Worm (Caenorhabditis elegans) whole organism, late embryonic: ENCODE measurements around the gene fbxc-25.
"Not testable (repeated sequence)": the region's sequence is repeated elsewhere in the genome, so short reads cannot be mapped to it uniquely, and the experiment has no call there.

Experiments
- C08G9.2 ChIP-seq: sonication (generic microtip); optimal IDR thresholded peaks from 2 replicates; lab custom pipeline; 2016; ENCODE audit warnings: mild to moderate bottlenecking, missing genetic modification characterization, moderate library complexity, missing compliant biosample characterization
- C38D4.7 ChIP-seq: fragments of 200-800 bp; sonication (Bioruptor generic); optimal IDR thresholded peaks from 2 replicates; lab custom pipeline; 2018; ENCODE audit warnings: mild to moderate bottlenecking, missing genetic modification characterization, moderate library complexity, missing compliant biosample characterization
- T23F11.4 ChIP-seq: fragments of 200-800 bp; sonication (Bioruptor generic); optimal IDR thresholded peaks from 2 replicates; lab custom pipeline; 2018; ENCODE audit warnings: mild to moderate bottlenecking, missing genetic modification characterization, missing compliant biosample characterization
- ahr-1 ChIP-seq: sonication (generic microtip); optimal IDR thresholded peaks from 2 replicates; lab custom pipeline; 2016; ENCODE audit warnings: missing genetic modification characterization, missing compliant biosample characterization
- ama-1 ChIP-seq: fragments of 150-350 bp; optimal IDR thresholded peaks from 2 replicates; lab custom pipeline; 2014
- ceh-14 ChIP-seq: sonication (generic microtip); optimal IDR thresholded peaks from 2 replicates; lab custom pipeline; 2016; ENCODE audit warnings: missing genotype, missing genetic modification characterization, missing compliant biosample characterization
- ceh-19 ChIP-seq: fragments of 200-800 bp; sonication (Bioruptor generic); optimal IDR thresholded peaks from 2 replicates; lab custom pipeline; 2018; ENCODE audit warnings: mild to moderate bottlenecking, missing genetic modification characterization, missing compliant biosample characterization
- ceh-22 ChIP-seq: sonication (generic microtip); optimal IDR thresholded peaks from 2 replicates; lab custom pipeline; 2017; ENCODE audit warnings: missing biosample characterization, missing genetic modification characterization
- ceh-24 ChIP-seq: sonication (generic microtip); optimal IDR thresholded peaks from 2 replicates; lab custom pipeline; 2016; ENCODE audit warnings: mild to moderate bottlenecking, missing genetic modification characterization, missing compliant biosample characterization
- ceh-31 ChIP-seq: sonication (generic microtip); optimal IDR thresholded peaks from 2 replicates; lab custom pipeline; 2016; ENCODE audit warnings: missing genetic modification characterization, missing compliant biosample characterization
- che-1 ChIP-seq: sonication (generic microtip); optimal IDR thresholded peaks from 2 replicates; lab custom pipeline; 2016; ENCODE audit warnings: mild to moderate bottlenecking, missing genetic modification characterization, missing compliant biosample characterization
- hlh-6 ChIP-seq: sonication (generic microtip); optimal IDR thresholded peaks from 2 replicates; lab custom pipeline; 2016; ENCODE audit warnings: missing genotype, missing genetic modification characterization, missing compliant biosample characterization
- hlh-8 ChIP-seq: sonication (generic microtip); optimal IDR thresholded peaks from 2 replicates; lab custom pipeline; 2016; ENCODE audit warnings: missing genotype, missing genetic modification characterization, missing compliant biosample characterization
- lim-6 ChIP-seq: sonication (generic microtip); optimal IDR thresholded peaks from 2 replicates; lab custom pipeline; 2016; ENCODE audit warnings: missing genetic modification characterization, missing compliant biosample characterization
- madf-2 ChIP-seq: sonication (generic microtip); optimal IDR thresholded peaks from 2 replicates; lab custom pipeline; 2017; ENCODE audit warnings: missing genetic modification characterization, missing compliant biosample characterization
- nfya-1 ChIP-seq: sonication (generic microtip); optimal IDR thresholded peaks from 2 replicates; lab custom pipeline; 2017; ENCODE audit warnings: missing genetic modification characterization, mild to moderate bottlenecking, missing compliant biosample characterization, antibody characterized with exemption, moderate library complexity
- nhr-11 ChIP-seq: fragments of 150-350 bp; optimal IDR thresholded peaks from 2 replicates; lab custom pipeline; 2014; ENCODE audit warnings: missing biosample characterization, missing genetic modification characterization
- npax-4 ChIP-seq: sonication (generic microtip); optimal IDR thresholded peaks from 2 replicates; lab custom pipeline; 2016; ENCODE audit warnings: missing genetic modification characterization, missing compliant biosample characterization
- pat-9 ChIP-seq: fragments of 200-800 bp; sonication (Bioruptor generic); optimal IDR thresholded peaks from 2 replicates; lab custom pipeline; 2018; ENCODE audit warnings: mild to moderate bottlenecking, missing genetic modification characterization, moderate library complexity, missing compliant biosample characterization
- pha-2 ChIP-seq: sonication (generic microtip); optimal IDR thresholded peaks from 2 replicates; lab custom pipeline; 2017; ENCODE audit warnings: mild to moderate bottlenecking, missing genetic modification characterization, missing compliant biosample characterization
- pha-4 ChIP-seq: fragments of 150-350 bp; optimal IDR thresholded peaks from 2 replicates; lab custom pipeline; 2018; ENCODE audit warnings: missing biosample characterization, missing genetic modification reagents, missing genetic modification characterization
- pros-1 ChIP-seq: fragments of 150-350 bp; optimal IDR thresholded peaks from 2 replicates; lab custom pipeline; 2014; ENCODE audit warnings: missing biosample characterization, missing genetic modification reagents, missing genetic modification characterization
- sox-2 ChIP-seq: fragments of 200-800 bp; sonication (Bioruptor generic); IDR thresholded peaks from 2 replicates; pipeline ENCODE4 v1.3.6; 2022; ENCODE audit warnings: missing genetic modification reagents, missing genetic modification characterization, missing compliant biosample characterization
- syd-9 ChIP-seq: sonication (generic microtip); optimal IDR thresholded peaks from 2 replicates; lab custom pipeline; 2016; ENCODE audit warnings: mild to moderate bottlenecking, missing genetic modification characterization, moderate library complexity, missing compliant biosample characterization
- tbx-2 ChIP-seq: sonication (generic microtip); optimal IDR thresholded peaks from 2 replicates; lab custom pipeline; 2016; ENCODE audit warnings: missing genetic modification characterization, missing compliant biosample characterization
- unc-42 ChIP-seq: sonication (generic microtip); optimal IDR thresholded peaks from 2 replicates; lab custom pipeline; 2016; ENCODE audit warnings: missing genotype, missing genetic modification characterization, missing compliant biosample characterization
- unc-55 ChIP-seq: sonication (generic microtip); optimal IDR thresholded peaks from 2 replicates; lab custom pipeline; 2017; ENCODE audit warnings: missing biosample characterization, missing genetic modification reagents, missing genetic modification characterization
- unc-86 ChIP-seq: sonication (generic microtip); optimal IDR thresholded peaks from 2 replicates; lab custom pipeline; 2016; ENCODE audit warnings: missing genetic modification characterization, missing compliant biosample characterization
- ztf-16 ChIP-seq: sonication (generic microtip); optimal IDR thresholded peaks from 2 replicates; lab custom pipeline; 2017; ENCODE audit warnings: missing genetic modification characterization, missing compliant biosample characterization

fbxc-25 gene

ce11 chrII:2273750-2274149 lies 22.3 kb downstream of the fbxc-25 start:
- TF ChIP-seq unc-55 (GFP tag; lab: Kevin White, UChicago) (no peak), hlh-6 (peak; percentile 15)

ce11 chrII:2254861-2255260 lies 41.2 kb downstream of the fbxc-25 start, which contains the start of gene K09F6.3:
Gene K09F6.3 (plus strand): TSS chrII:2255161.
- TF ChIP-seq syd-9; unc-86 (tag; lab: Kevin White, UChicago); unc-55 (GFP tag; lab: Kevin White, UChicago): not testable (repeated sequence)

- TF ChIP-seq pat-9 (tag; lab: Kevin White, UChicago) (no peak), lim-6 (tag; lab: Kevin White, UChicago) (no peak), madf-2 (tag; lab: Kevin White, UChicago) (no peak), ama-1 (no peak), nfya-1 (no peak), ceh-31 (tag; lab: Kevin White, UChicago) (no peak), pros-1 (tag; lab: Kevin White, UChicago) (no peak), unc-42 (tag; lab: Kevin White, UChicago) (no peak), C08G9.2 (tag; lab: Kevin White, UChicago) (no peak), ceh-22 (tag; lab: Kevin White, UChicago) (no peak), che-1 (tag; lab: Kevin White, UChicago) (no peak), T23F11.4 (GFP tag; lab: Kevin White, UChicago) (no peak), nhr-11 (tag; lab: Kevin White, UChicago) (no peak), ceh-14 (tag; lab: Kevin White, UChicago) (no peak), hlh-8 (tag; lab: Kevin White, UChicago) (no peak), ceh-24 (no peak), tbx-2 (no peak)
- TF ChIP-seq, all 69 proteins: peak for 0
Observed at ce11 chrII:2253676-2254075, 42.4 kb downstream of the fbxc-25 start.

ce11 chrII:2251617-2252016 lies 44.4 kb downstream of the fbxc-25 start:
- TF ChIP-seq ahr-1 (tag; lab: Kevin White, UChicago) (no peak), T23F11.4 (GFP tag; lab: Kevin White, UChicago) (no peak), unc-42 (tag; lab: Kevin White, UChicago) (no peak), C38D4.7 (GFP tag; lab: Kevin White, UChicago) (no peak), pat-9 (tag; lab: Kevin White, UChicago) (no peak), pha-4 (tag; lab: Kevin White, UChicago) (no peak), unc-55 (GFP tag; lab: Kevin White, UChicago) (no peak), nhr-11 (tag; lab: Kevin White, UChicago) (no peak), ceh-19 (GFP tag; lab: Kevin White, UChicago) (no peak), tbx-2 (no peak), ztf-16 (no peak), sox-2 (GFP tag; lab: Robert Waterston, UW) (no peak), pha-2 (tag; lab: Kevin White, UChicago) (no peak), npax-4 (no peak), unc-86 (tag; lab: Kevin White, UChicago) (no peak), nfya-1 (no peak), madf-2 (tag; lab: Kevin White, UChicago) (no peak)
